Fruit fly (Drosophila melanogaster) whole organism, adult: ENCODE data around the gene Whamy.

Experiments
- CG5204 ChIP-seq: fragments of 200-800 bp; sonication (Bioruptor generic); optimal IDR thresholded peaks from 2 replicates; lab custom pipeline; 2016; ENCODE audit warnings: missing biosample characterization, missing genetic modification characterization
- CG7045 ChIP-seq: fragments of 200-800 bp; sonication (Bioruptor generic); optimal IDR thresholded peaks from 2 replicates; lab custom pipeline; 2017; ENCODE audit warnings: missing biosample characterization, mild to moderate bottlenecking, missing genetic modification characterization
- CG7101 ChIP-seq: fragments of 200-800 bp; sonication (Bioruptor generic); optimal IDR thresholded peaks from 2 replicates; lab custom pipeline; 2018; ENCODE audit warnings: missing biosample characterization, mild to moderate bottlenecking, missing genetic modification characterization, moderate library complexity
- Hr96 ChIP-seq: fragments of 200-800 bp; sonication (Bioruptor generic); optimal IDR thresholded peaks from 2 replicates; lab custom pipeline; 2016; ENCODE audit warnings: missing biosample characterization, missing genetic modification characterization
- bab1 ChIP-seq: fragments of 200-800 bp; sonication (Bioruptor generic); optimal IDR thresholded peaks from 3 replicates; lab custom pipeline; 2019; ENCODE audit warnings: missing biosample characterization, mild to moderate bottlenecking, missing genetic modification characterization, moderate library complexity
- cnc ChIP-seq, 2 experiments: fragments of >200 bp; optimal IDR thresholded peaks; 2 replicates each; lab custom pipeline; 2017

DNA sequence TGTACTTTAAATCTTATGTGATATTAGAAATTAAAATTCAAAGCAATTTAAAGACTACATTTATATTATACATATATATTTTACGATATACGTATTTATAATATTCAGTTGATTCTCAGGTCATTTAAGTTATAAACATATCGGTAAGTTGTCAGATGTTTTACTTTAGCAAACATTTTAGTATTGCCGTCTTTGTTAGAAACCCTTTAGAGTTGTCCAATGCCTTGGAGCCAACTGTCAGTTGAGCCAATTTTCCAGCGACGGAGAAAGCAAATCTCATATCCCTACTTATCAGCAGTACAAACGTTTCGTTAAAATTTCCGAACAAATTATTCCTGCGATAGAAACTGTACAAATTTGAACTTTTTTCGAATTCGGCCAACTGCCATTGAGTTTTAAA, 602 bp upstream of the Whamy start, which contains the start of gene topi:
- TF ChIP-seq CG7045 = no peak
- no peak for TF ChIP-seq cnc (optimal IDR thresholded peaks at IDR 0.05; lab: Kevin White, UChicago)
- TF ChIP-seq CG7101 (tag; lab: Kevin White, UChicago) = no peak
- no peak for TF ChIP-seq bab1 (GFP tag; lab: Kevin White, UChicago)
- no peak for TF ChIP-seq Hr96
- no peak for TF ChIP-seq CG5204
